Worm (Caenorhabditis elegans) whole organism, L1 larva: Measurements from ENCODE around the gene cyp-33A1.

Experiments used
- alr-1 ChIP-seq: fragments of 200-800 bp; sonication (Bioruptor generic); optimal IDR thresholded peaks from 2 replicates; lab custom pipeline; 2018; ENCODE audit warnings: borderline replicate concordance, mild to moderate bottlenecking, missing genetic modification characterization, missing compliant biosample characterization
- elt-3 ChIP-seq, 6 experiments: fragments of 150-350 bp in 1 of 6; sonication (generic microtip); optimal IDR thresholded peaks; 2 replicates each; lab custom pipeline; 2017 to 2018; ENCODE audit warnings: missing biosample characterization in 6 of 6, missing genetic modification characterization in 6 of 6, inconsistent platforms in 1 of 6
- grh-1 ChIP-seq: fragments of 200-800 bp; sonication (Bioruptor generic); IDR thresholded peaks from 2 replicates; pipeline ENCODE4 v1.3.6; 2022; ENCODE audit warnings: missing genetic modification reagents, missing genetic modification characterization, missing compliant biosample characterization
- lin-15B ChIP-seq: fragments of 150-350 bp; sonication (generic microtip); optimal IDR thresholded peaks from 3 replicates; lab custom pipeline; 2014; ENCODE audit warnings: missing biosample characterization, missing genetic modification characterization
- lir-3 ChIP-seq: sonication (generic microtip); optimal IDR thresholded peaks from 2 replicates; lab custom pipeline; 2016; ENCODE audit warnings: mild to moderate bottlenecking, missing genetic modification characterization, moderate library complexity, missing compliant biosample characterization; ENCODE audit not compliant: poor library complexity
- mab-9 ChIP-seq: fragments of 200-800 bp; sonication (Bioruptor generic); IDR thresholded peaks from 2 replicates; pipeline ENCODE4 v1.3.6; 2022; ENCODE audit warnings: missing genetic modification reagents, missing genetic modification characterization, missing compliant biosample characterization
- swsn-7 ChIP-seq: sonication (generic microtip); optimal IDR thresholded peaks from 2 replicates; lab custom pipeline; 2016; ENCODE audit warnings: missing genetic modification characterization, missing compliant biosample characterization
- unc-30 ChIP-seq: sonication (generic microtip); optimal IDR thresholded peaks from 2 replicates; lab custom pipeline; 2017; ENCODE audit warnings: missing biosample characterization, missing genetic modification characterization
- unc-98 ChIP-seq: fragments of 200-800 bp; sonication (Bioruptor generic); IDR thresholded peaks from 2 replicates; pipeline ENCODE4 v1.3.6; 2022; ENCODE audit warnings: missing genetic modification characterization, missing compliant biosample characterization
- vab-15 ChIP-seq: sonication (generic microtip); optimal IDR thresholded peaks from 2 replicates; lab custom pipeline; 2017; ENCODE audit warnings: missing genotype, mild to moderate bottlenecking, missing genetic modification characterization, missing compliant biosample characterization
- zag-1 ChIP-seq: fragments of 150-350 bp; optimal IDR thresholded peaks from 2 replicates; lab custom pipeline; 2014; ENCODE audit warnings: missing biosample characterization, missing genetic modification characterization

The cyp-33A1 gene

DNA sequence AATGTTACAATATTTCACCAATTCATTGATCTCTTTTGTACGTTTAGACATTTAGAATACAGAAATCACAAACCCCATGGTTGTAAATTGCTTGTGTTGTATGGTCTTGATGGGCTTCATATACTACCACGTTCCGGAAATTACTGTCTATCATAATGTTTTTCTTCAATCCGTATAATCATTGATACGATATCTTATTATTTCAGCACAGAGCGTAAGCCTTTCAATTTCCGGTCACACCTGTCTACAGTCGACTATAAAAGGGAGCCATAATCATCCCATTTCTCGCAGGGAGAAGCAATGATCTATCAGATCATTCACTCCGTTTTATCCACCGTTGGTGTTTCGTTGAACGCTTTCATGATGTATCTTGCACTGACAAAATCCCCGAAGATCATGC is 51.8 kb downstream of the cyp-33A1 start, which contains the start of gene srd-30:
Gene srd-30, plus strand, starts transcription at position 301 of the 400 bp plus-strand sequence.
- no peak for TF ChIP-seq lir-3 (tag; lab: Kevin White, UChicago)
- no peak for TF ChIP-seq unc-30 (tag; lab: Kevin White, UChicago)
- TF ChIP-seq mab-9 (GFP tag; lab: Robert Waterston, UW): no peak
- TF ChIP-seq grh-1 (GFP tag; lab: Robert Waterston, UW): no peak
- TF ChIP-seq lin-15B: no peak
- no peak for TF ChIP-seq swsn-7
- TF ChIP-seq unc-98: no peak
- TF ChIP-seq vab-15 (tag; lab: Kevin White, UChicago): no peak
- TF ChIP-seq elt-3 (tag; optimal IDR thresholded peaks at IDR 0.05; lab: Kevin White, UChicago): no peak
- TF ChIP-seq zag-1 (tag; lab: Kevin White, UChicago): no peak
- TF ChIP-seq alr-1: no peak
